Fruit fly (Drosophila melanogaster) whole organism, larva: ENCODE results near the gene CG10341.

Experiments used
- noc ChIP-seq: fragments of 200-800 bp; sonication (Bioruptor generic); optimal IDR thresholded peaks from 3 replicates; lab custom pipeline; 2019; ENCODE audit warnings: missing biosample characterization, mild to moderate bottlenecking, missing genetic modification characterization, moderate library complexity

CG10341 gene

dm6 chr2L:18681903-18682302, 16.6 kb upstream of the CG10341 start, which contains the start of gene tos:
TSS of gene tos (minus strand) at chr2L:18682075.
- TF ChIP-seq noc, result no peak

dm6 chr2L:18687827-18688226, 10.7 kb upstream of the CG10341 start:
- no peak for TF ChIP-seq noc

dm6 chr2L:18688646-18689296, 9.7 kb upstream of the CG10341 start, which contains the start of gene msl-1:
TSS of gene msl-1 (minus strand) at chr2L:18688800.
- no peak for TF ChIP-seq noc

dm6 chr2L:18689376-18689775, 9.1 kb upstream of the CG10341 start, which contains the start of gene CG10336:
TSS of gene CG10336 (plus strand) at chr2L:18689528.
- TF ChIP-seq noc, result no peak

dm6 chr2L:18693877-18694723, 4.4 kb upstream of the CG10341 start:
- TF ChIP-seq noc, result peak; percentile 77

- TF ChIP-seq noc, result no peak
Measured at dm6 chr2L:18694724-18695105, 3.8 kb upstream of the CG10341 start.

dm6 chr2L:18695404-18695804, 3.1 kb upstream of the CG10341 start, which contains the start of the genes CG10383 and CG10338:
TSS of gene CG10383 (minus strand) at chr2L:18695602.
TSS of gene CG10338 (plus strand) at chr2L:18695664.
- TF ChIP-seq noc, result peak; percentile 87

dm6 chr2L:18702721-18703488, 4.4 kb downstream of the CG10341 start, which contains the start of the genes CG10376 and CG10343:
TSS of gene CG10376 (minus strand) at chr2L:18703105.
TSS of gene CG10343 (plus strand) at chr2L:18703473.
- peak; percentile 85 for TF ChIP-seq noc

- TF ChIP-seq noc, result peak; percentile 93
Measured at dm6 chr2L:18705617-18706046, 7.1 kb downstream of the CG10341 start, which contains the start of gene Jwa. TSS of gene Jwa (minus strand) at chr2L:18705703.

dm6 chr2L:18707844-18708238, 9.3 kb downstream of the CG10341 start:
- no peak for TF ChIP-seq noc

dm6 chr2L:18708239-18708891, 9.9 kb downstream of the CG10341 start, which contains the start of the genes Faf2 and Grip71:
TSS of gene Faf2 (minus strand) at chr2L:18708688.
TSS of gene Grip71 (plus strand) at chr2L:18708846.
- TF ChIP-seq noc, result peak; percentile 46

dm6 chr2L:18713686-18714085, 15.2 kb downstream of the CG10341 start, which contains the start of gene Irk3:
TSS of gene Irk3 (minus strand) at chr2L:18713748.
- no peak for TF ChIP-seq noc

dm6 chr2L:18714086-18714485, 15.6 kb downstream of the CG10341 start:
- TF ChIP-seq noc, result no peak

- TF ChIP-seq noc, result no peak
Measured at dm6 chr2L:18717365-18718011, 19.0 kb downstream of the CG10341 start.

- TF ChIP-seq noc, result no peak
Measured at dm6 chr2L:18719583-18719982, 21.1 kb downstream of the CG10341 start.
